Worm (Caenorhabditis elegans): Measurements from ENCODE around the gene F07C6.6.

DNA sequence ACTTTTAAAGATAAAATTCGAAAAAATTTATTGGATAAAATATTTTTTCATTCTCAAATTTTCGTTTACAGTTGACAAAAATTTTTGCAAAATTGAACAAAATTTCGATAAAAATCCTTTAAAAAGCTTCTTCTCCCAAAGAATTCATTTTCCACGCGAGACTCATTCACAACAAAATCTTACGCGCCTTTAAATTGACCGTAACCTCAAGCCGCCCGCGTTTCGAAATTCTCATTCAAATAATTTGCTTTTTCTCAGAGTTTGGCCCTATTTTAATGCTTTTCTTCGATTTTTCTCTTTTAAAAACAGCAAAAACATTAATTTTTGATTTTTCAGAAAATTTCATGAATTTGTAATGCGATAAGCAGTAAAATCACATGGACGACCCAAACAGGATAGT, 13.0 kb downstream of the F07C6.6 start, which contains the start of gene F07C6.4:
- TF ChIP-seq ama-1 (optimal IDR thresholded peaks at IDR 0.05) (no peak), tbx-37 (GFP tag; conservative IDR thresholded peaks at IDR 0.05) (no peak), pes-1 (GFP tag; IDR thresholded peaks at IDR 0.05) (no peak), hnd-1 (tag; optimal IDR thresholded peaks at IDR 0.05) (no peak), aly-1 (tag; optimal IDR thresholded peaks at IDR 0.05) (no peak), sea-1 (GFP tag; conservative IDR thresholded peaks at IDR 0.05) (no peak)
